Fruit fly (Drosophila melanogaster): ENCODE measurements around the gene CG15534.

CG15534 gene

DNA sequence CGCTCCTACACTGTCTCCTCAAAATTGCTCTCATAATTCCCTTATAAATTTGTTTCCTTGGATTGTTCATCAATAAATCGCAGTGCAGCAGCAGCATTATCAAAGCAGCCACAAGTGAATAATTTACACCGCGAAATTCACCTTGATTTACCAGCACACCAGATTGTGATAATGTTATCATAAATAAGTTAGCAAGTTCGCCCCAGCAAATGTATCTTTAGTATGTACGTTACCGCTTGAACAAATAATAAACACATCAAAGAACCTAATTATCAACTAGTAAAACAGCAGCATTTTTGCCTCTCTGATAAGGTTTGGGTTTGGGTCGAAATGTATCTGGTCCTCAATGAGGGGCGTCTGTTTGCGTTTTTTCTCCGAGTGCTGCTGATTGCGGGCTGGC is 41.6 kb upstream of the CG15534 start:
- TF ChIP-seq HLH106 (tag; optimal IDR thresholded peaks at IDR 0.05) = no peak
- no peak for TF ChIP-seq Dfd (GFP tag; optimal IDR thresholded peaks at IDR 0.05)
- no peak for TF ChIP-seq Hr78 (GFP tag; optimal IDR thresholded peaks at IDR 0.05)
- TF ChIP-seq tai (GFP tag; optimal IDR thresholded peaks at IDR 0.05) = no peak
- no peak for TF ChIP-seq dl (GFP tag; optimal IDR thresholded peaks at IDR 0.05; ENCODE audit: insufficient read depth in 1 of 2, partially characterized antibody in 2 of 2)
- peak in 1 of 2 experiments; percentile 11 for TF ChIP-seq foxo (GFP tag; optimal IDR thresholded peaks at IDR 0.05)
- no peak for TF ChIP-seq Sp1 (GFP tag; optimal IDR thresholded peaks at IDR 0.05)
- no peak for TF ChIP-seq Hnf4 (GFP tag; optimal IDR thresholded peaks at IDR 0.05)

- TF ChIP-seq Rel (GFP tag; optimal IDR thresholded peaks at IDR 0.05) = no peak
- TF ChIP-seq Rel (tag; optimal IDR thresholded peaks at IDR 0.05) = peak; percentile 91
- TF ChIP-seq GATAd (GFP tag; optimal IDR thresholded peaks at IDR 0.05) = no peak
These were observed 40.8 kb upstream of the CG15534 start for dm6 chr3R:30391098-30391497.

DNA sequence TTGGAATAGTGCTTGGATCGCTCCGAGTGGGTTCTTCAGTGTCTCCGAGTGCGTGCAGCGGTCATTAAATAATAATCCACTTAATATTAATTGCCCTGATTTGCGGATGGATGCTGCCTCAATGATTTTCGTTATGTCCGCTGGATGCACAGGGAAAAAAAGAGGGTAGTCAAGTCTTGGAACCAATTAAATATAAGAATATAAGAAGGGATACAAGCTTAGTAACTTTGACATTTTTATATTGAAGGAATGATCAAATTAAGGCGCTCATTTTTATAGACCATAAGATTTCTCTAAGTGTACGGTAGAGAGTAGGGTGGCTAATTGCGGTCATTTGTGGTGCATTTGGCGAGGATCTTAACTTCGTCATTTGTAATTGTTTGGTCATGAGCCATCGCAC is 39.9 kb upstream of the CG15534 start:
- TF ChIP-seq pan (optimal IDR thresholded peaks at IDR 0.05) (no peak), br (GFP tag; optimal IDR thresholded peaks at IDR 0.05) (no peak), lola (GFP tag; optimal IDR thresholded peaks at IDR 0.05) (no peak), dl (GFP tag; optimal IDR thresholded peaks at IDR 0.05; ENCODE audit: insufficient read depth in 1 of 2, partially characterized antibody in 2 of 2) (no peak), Vsx2 (GFP tag; optimal IDR thresholded peaks at IDR 0.05; ENCODE audit: partially characterized antibody) (no peak), Hnf4 (GFP tag; optimal IDR thresholded peaks at IDR 0.05) (peak; percentile 14), rgr (GFP tag; optimal IDR thresholded peaks at IDR 0.05) (peak; percentile 33), Abd-B (GFP tag; optimal IDR thresholded peaks at IDR 0.05) (no peak), HLH106 (tag; optimal IDR thresholded peaks at IDR 0.05) (peak; percentile 3), dsf (GFP tag; optimal IDR thresholded peaks at IDR 0.05; ENCODE audit: borderline replicate concordance) (no peak), foxo (GFP tag; optimal IDR thresholded peaks at IDR 0.05) (peak in 1 of 2 experiments; percentile 18), Rel (GFP tag; optimal IDR thresholded peaks at IDR 0.05) (no peak), Rel (tag; optimal IDR thresholded peaks at IDR 0.05) (no peak), fru (GFP tag; optimal IDR thresholded peaks at IDR 0.05) (no peak), h (GFP tag; optimal IDR thresholded peaks at IDR 0.05) (peak; percentile 33), ey (GFP tag; optimal IDR thresholded peaks at IDR 0.05) (peak; percentile 2), sage (GFP tag; optimal IDR thresholded peaks at IDR 0.05) (no peak), GATAd (GFP tag; optimal IDR thresholded peaks at IDR 0.05) (no peak)

dm6 chr3R:30393909-30394308 is 38.0 kb upstream of the CG15534 start:
- TF ChIP-seq woc (GFP tag; optimal IDR thresholded peaks at IDR 0.05) (peak; percentile 35), fru (GFP tag; optimal IDR thresholded peaks at IDR 0.05) (peak; percentile 6), foxo (GFP tag; optimal IDR thresholded peaks at IDR 0.05) (peak in 1 of 2 experiments; percentile 1), brk (GFP tag; optimal IDR thresholded peaks at IDR 0.05) (no peak), HLH106 (tag; optimal IDR thresholded peaks at IDR 0.05) (peak; percentile 5), Sp1 (GFP tag; optimal IDR thresholded peaks at IDR 0.05) (no peak)

DNA sequence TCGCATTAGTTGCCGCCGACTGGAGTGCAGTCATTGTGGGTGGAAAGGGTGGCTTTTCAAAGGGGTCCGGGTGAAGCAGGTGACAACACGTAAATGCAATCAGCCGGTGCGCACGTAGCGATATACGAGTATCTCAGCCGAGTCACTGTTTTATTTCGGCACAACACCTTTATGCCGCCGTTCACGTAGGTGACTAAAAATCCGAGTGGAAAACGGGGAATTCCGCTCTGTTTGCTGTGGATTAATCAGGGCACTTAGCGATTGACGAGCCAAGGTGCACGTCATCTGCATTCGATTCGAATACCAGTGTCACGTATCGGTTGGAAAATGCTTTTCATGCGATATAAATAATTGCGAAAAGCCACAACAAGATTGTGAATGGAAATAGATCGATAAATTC is 25.4 kb upstream of the CG15534 start:
- no peak for TF ChIP-seq OdsH (GFP tag; optimal IDR thresholded peaks at IDR 0.05)
- no peak for TF ChIP-seq Rel (GFP tag; optimal IDR thresholded peaks at IDR 0.05)
- peak; percentile 94 for TF ChIP-seq Rel (tag; optimal IDR thresholded peaks at IDR 0.05)

dm6 chr3R:30413795-30414194 is 18.1 kb upstream of the CG15534 start:
- TF ChIP-seq usp (GFP tag; optimal IDR thresholded peaks at IDR 0.05) = no peak
- TF ChIP-seq brk (GFP tag; optimal IDR thresholded peaks at IDR 0.05) = no peak
- no peak for TF ChIP-seq Hr83 (GFP tag; optimal IDR thresholded peaks at IDR 0.05; ENCODE audit: poor library complexity, severe bottlenecking)
- TF ChIP-seq jim (GFP tag; optimal IDR thresholded peaks at IDR 0.05) = no peak
- TF ChIP-seq Hnf4 (GFP tag; optimal IDR thresholded peaks at IDR 0.05) = peak; percentile 9
- peak; percentile 27 for TF ChIP-seq HLH106 (tag; optimal IDR thresholded peaks at IDR 0.05)
- TF ChIP-seq br (GFP tag; optimal IDR thresholded peaks at IDR 0.05) = peak; percentile 57
- peak; percentile 60 for TF ChIP-seq rgr (GFP tag; optimal IDR thresholded peaks at IDR 0.05)
- no peak for TF ChIP-seq psq (GFP tag; optimal IDR thresholded peaks at IDR 0.05)
- TF ChIP-seq tai (GFP tag; optimal IDR thresholded peaks at IDR 0.05) = no peak
- TF ChIP-seq GATAd (GFP tag; optimal IDR thresholded peaks at IDR 0.05) = no peak
- TF ChIP-seq foxo (GFP tag; optimal IDR thresholded peaks at IDR 0.05) = peak in 1 of 2 experiments; percentile 70
- TF ChIP-seq Vsx2 (GFP tag; optimal IDR thresholded peaks at IDR 0.05; ENCODE audit: partially characterized antibody) = no peak
- TF ChIP-seq dsf (GFP tag; optimal IDR thresholded peaks at IDR 0.05; ENCODE audit: borderline replicate concordance) = no peak
- TF ChIP-seq CG32264 (GFP tag; optimal IDR thresholded peaks at IDR 0.05) = no peak
- no peak for TF ChIP-seq sage (GFP tag; optimal IDR thresholded peaks at IDR 0.05)
- TF ChIP-seq Hr78 (GFP tag; optimal IDR thresholded peaks at IDR 0.05) = no peak
- no peak for TF ChIP-seq Jra (GFP tag; optimal IDR thresholded peaks at IDR 0.05)
- no peak for TF ChIP-seq N (GFP tag; optimal IDR thresholded peaks at IDR 0.05)
- no peak for TF ChIP-seq sv (GFP tag; optimal IDR thresholded peaks at IDR 0.05)
- TF ChIP-seq lola (GFP tag; optimal IDR thresholded peaks at IDR 0.05) = no peak
- TF ChIP-seq Rel (GFP tag; optimal IDR thresholded peaks at IDR 0.05) = no peak
- TF ChIP-seq Rel (tag; optimal IDR thresholded peaks at IDR 0.05) = no peak
- TF ChIP-seq dmrt93B (GFP tag; optimal IDR thresholded peaks at IDR 0.05) = peak; percentile 0
- TF ChIP-seq OdsH (GFP tag; optimal IDR thresholded peaks at IDR 0.05) = peak; percentile 55
- TF ChIP-seq Sp1 (GFP tag; optimal IDR thresholded peaks at IDR 0.05) = peak; percentile 6
- no peak for TF ChIP-seq pan (optimal IDR thresholded peaks at IDR 0.05)
- TF ChIP-seq Dfd (GFP tag; optimal IDR thresholded peaks at IDR 0.05) = no peak
- TF ChIP-seq Abd-B (GFP tag; optimal IDR thresholded peaks at IDR 0.05) = no peak
- no peak for TF ChIP-seq Myc (optimal IDR thresholded peaks at IDR 0.05)
- no peak for TF ChIP-seq dl (GFP tag; optimal IDR thresholded peaks at IDR 0.05; ENCODE audit: insufficient read depth in 1 of 2, partially characterized antibody in 2 of 2)
- TF ChIP-seq ey (GFP tag; optimal IDR thresholded peaks at IDR 0.05) = peak; percentile 46
- TF ChIP-seq Mio (GFP tag; optimal IDR thresholded peaks at IDR 0.05) = no peak

Measured in whole organism, wandering third instar larva.